Fruit fly (Drosophila melanogaster) ovary, adult (tissue): Measurements from ENCODE around the gene Trmt6.

Experiments
- CG17801 ChIP-seq: fragments of 200-800 bp; optimal IDR thresholded peaks from 2 replicates; lab custom pipeline; 2019; ENCODE audit warnings: missing biosample characterization, mild to moderate bottlenecking, missing genetic modification characterization, moderate library complexity; ENCODE audit not compliant: partially characterized antibody

Gene Trmt6

dm6 chr2L:6513948-6514347, 48.1 kb downstream of the Trmt6 start:
- no peak for TF ChIP-seq CG17801 (GFP tag; lab: Kevin White, UChicago)
